Worm (Caenorhabditis elegans) whole organism, late embryonic: ENCODE results near the gene Y22D7AL.6.
A peak's percentile ranks its signal among the peaks of the same experiment; 100 is the strongest.

Source experiments
- C38D4.7 ChIP-seq: fragments of 200-800 bp; sonication (Bioruptor generic); optimal IDR thresholded peaks from 2 replicates; lab custom pipeline; 2018; ENCODE audit warnings: mild to moderate bottlenecking, missing genetic modification characterization, moderate library complexity, missing compliant biosample characterization
- F13H6.1 ChIP-seq: sonication (generic microtip); optimal IDR thresholded peaks from 2 replicates; lab custom pipeline; 2016; ENCODE audit warnings: missing genetic modification characterization, missing compliant biosample characterization
- T23F11.4 ChIP-seq: fragments of 200-800 bp; sonication (Bioruptor generic); optimal IDR thresholded peaks from 2 replicates; lab custom pipeline; 2018; ENCODE audit warnings: mild to moderate bottlenecking, missing genetic modification characterization, missing compliant biosample characterization
- ceh-18 ChIP-seq: sonication (generic microtip); optimal IDR thresholded peaks from 2 replicates; lab custom pipeline; 2016; ENCODE audit warnings: missing genetic modification characterization, missing compliant biosample characterization
- ceh-19 ChIP-seq: fragments of 200-800 bp; sonication (Bioruptor generic); optimal IDR thresholded peaks from 2 replicates; lab custom pipeline; 2018; ENCODE audit warnings: mild to moderate bottlenecking, missing genetic modification characterization, missing compliant biosample characterization
- ceh-24 ChIP-seq: sonication (generic microtip); optimal IDR thresholded peaks from 2 replicates; lab custom pipeline; 2016; ENCODE audit warnings: mild to moderate bottlenecking, missing genetic modification characterization, missing compliant biosample characterization
- ceh-31 ChIP-seq: sonication (generic microtip); optimal IDR thresholded peaks from 2 replicates; lab custom pipeline; 2016; ENCODE audit warnings: missing genetic modification characterization, missing compliant biosample characterization
- ceh-34 ChIP-seq: sonication (generic microtip); optimal IDR thresholded peaks from 2 replicates; lab custom pipeline; 2016; ENCODE audit warnings: mild to moderate bottlenecking, missing genetic modification characterization, missing compliant biosample characterization
- ceh-48 ChIP-seq: sonication (generic microtip); optimal IDR thresholded peaks from 2 replicates; lab custom pipeline; 2016; ENCODE audit warnings: missing genetic modification characterization, inconsistent platforms, missing compliant biosample characterization
- che-1 ChIP-seq: sonication (generic microtip); optimal IDR thresholded peaks from 2 replicates; lab custom pipeline; 2016; ENCODE audit warnings: mild to moderate bottlenecking, missing genetic modification characterization, missing compliant biosample characterization
- elt-2 ChIP-seq: sonication (generic microtip); optimal IDR thresholded peaks from 2 replicates; lab custom pipeline; 2016; ENCODE audit warnings: missing genetic modification reagents, missing genetic modification characterization, missing compliant biosample characterization
- elt-4 ChIP-seq: sonication (generic microtip); optimal IDR thresholded peaks from 2 replicates; lab custom pipeline; 2016; ENCODE audit warnings: missing genetic modification characterization, missing compliant biosample characterization
- ets-4 ChIP-seq: sonication (generic microtip); optimal IDR thresholded peaks from 2 replicates; lab custom pipeline; 2016; ENCODE audit warnings: missing genetic modification characterization, missing compliant biosample characterization
- fax-1 ChIP-seq: sonication (generic microtip); optimal IDR thresholded peaks from 2 replicates; lab custom pipeline; 2016; ENCODE audit warnings: missing genotype, missing genetic modification characterization, missing compliant biosample characterization
- gmeb-2 ChIP-seq: sonication (generic microtip); optimal IDR thresholded peaks from 2 replicates; lab custom pipeline; 2016; ENCODE audit warnings: missing genetic modification characterization, inconsistent platforms, missing compliant biosample characterization
- hlh-15 ChIP-seq: sonication (generic microtip); optimal IDR thresholded peaks from 2 replicates; lab custom pipeline; 2016; ENCODE audit warnings: missing genetic modification characterization, missing compliant biosample characterization
- hlh-30 ChIP-seq: sonication (generic microtip); optimal IDR thresholded peaks from 2 replicates; lab custom pipeline; 2017; ENCODE audit warnings: antibody characterized with exemption, missing genetic modification characterization, missing compliant biosample characterization; ENCODE audit not compliant: insufficient read depth
- hlh-8 ChIP-seq: sonication (generic microtip); optimal IDR thresholded peaks from 2 replicates; lab custom pipeline; 2016; ENCODE audit warnings: missing genotype, missing genetic modification characterization, missing compliant biosample characterization
- lim-6 ChIP-seq: sonication (generic microtip); optimal IDR thresholded peaks from 2 replicates; lab custom pipeline; 2016; ENCODE audit warnings: missing genetic modification characterization, missing compliant biosample characterization
- madf-2 ChIP-seq: sonication (generic microtip); optimal IDR thresholded peaks from 2 replicates; lab custom pipeline; 2017; ENCODE audit warnings: missing genetic modification characterization, missing compliant biosample characterization
- nfya-1 ChIP-seq: sonication (generic microtip); optimal IDR thresholded peaks from 2 replicates; lab custom pipeline; 2017; ENCODE audit warnings: missing genetic modification characterization, mild to moderate bottlenecking, missing compliant biosample characterization, antibody characterized with exemption, moderate library complexity
- nhr-232 ChIP-seq: sonication (generic microtip); optimal IDR thresholded peaks from 2 replicates; lab custom pipeline; 2016; ENCODE audit warnings: missing genetic modification characterization, missing compliant biosample characterization
- npax-4 ChIP-seq: sonication (generic microtip); optimal IDR thresholded peaks from 2 replicates; lab custom pipeline; 2016; ENCODE audit warnings: missing genetic modification characterization, missing compliant biosample characterization
- pag-3 ChIP-seq: sonication (generic microtip); optimal IDR thresholded peaks from 2 replicates; lab custom pipeline; 2016; ENCODE audit warnings: missing compliant biosample characterization, missing genetic modification characterization, borderline replicate concordance
- pat-9 ChIP-seq: fragments of 200-800 bp; sonication (Bioruptor generic); optimal IDR thresholded peaks from 2 replicates; lab custom pipeline; 2018; ENCODE audit warnings: mild to moderate bottlenecking, missing genetic modification characterization, moderate library complexity, missing compliant biosample characterization
- pha-2 ChIP-seq: sonication (generic microtip); optimal IDR thresholded peaks from 2 replicates; lab custom pipeline; 2017; ENCODE audit warnings: mild to moderate bottlenecking, missing genetic modification characterization, missing compliant biosample characterization
- pqm-1 ChIP-seq: sonication (generic microtip); optimal IDR thresholded peaks from 2 replicates; lab custom pipeline; 2016; ENCODE audit warnings: missing genetic modification characterization, missing compliant biosample characterization
- rnt-1 ChIP-seq: sonication (generic microtip); optimal IDR thresholded peaks from 2 replicates; lab custom pipeline; 2016; ENCODE audit warnings: missing genetic modification characterization, missing compliant biosample characterization
- sox-4 ChIP-seq: sonication (generic microtip); optimal IDR thresholded peaks from 2 replicates; lab custom pipeline; 2017; ENCODE audit warnings: mild to moderate bottlenecking, missing genetic modification characterization, inconsistent platforms, missing compliant biosample characterization
- tbx-2 ChIP-seq: sonication (generic microtip); optimal IDR thresholded peaks from 2 replicates; lab custom pipeline; 2016; ENCODE audit warnings: missing genetic modification characterization, missing compliant biosample characterization
- tbx-7 ChIP-seq: sonication (generic microtip); optimal IDR thresholded peaks from 2 replicates; lab custom pipeline; 2016; ENCODE audit warnings: missing genotype, missing genetic modification characterization, missing compliant biosample characterization
- ttx-3 ChIP-seq: sonication (generic microtip); optimal IDR thresholded peaks from 2 replicates; lab custom pipeline; 2016; ENCODE audit warnings: missing genetic modification reagents, missing genetic modification characterization, missing compliant biosample characterization
- unc-42 ChIP-seq: sonication (generic microtip); optimal IDR thresholded peaks from 2 replicates; lab custom pipeline; 2016; ENCODE audit warnings: missing genotype, missing genetic modification characterization, missing compliant biosample characterization
- unc-55 ChIP-seq: sonication (generic microtip); optimal IDR thresholded peaks from 2 replicates; lab custom pipeline; 2017; ENCODE audit warnings: missing biosample characterization, missing genetic modification reagents, missing genetic modification characterization
- unc-86 ChIP-seq: sonication (generic microtip); optimal IDR thresholded peaks from 2 replicates; lab custom pipeline; 2016; ENCODE audit warnings: missing genetic modification characterization, missing compliant biosample characterization
- ztf-16 ChIP-seq: sonication (generic microtip); optimal IDR thresholded peaks from 2 replicates; lab custom pipeline; 2017; ENCODE audit warnings: missing genetic modification characterization, missing compliant biosample characterization

The Y22D7AL.6 gene

ce11 chrIII:1576451-1576850, 28.3 kb upstream of the Y22D7AL.6 start, which contains the start of gene Y22D7AL.7:
Y22D7AL.7 (plus strand) TSS chrIII:1576751.
- TF ChIP-seq lim-6 (tag; lab: Kevin White, UChicago): no peak
- no peak for TF ChIP-seq madf-2

- TF ChIP-seq unc-55 (GFP tag; lab: Kevin White, UChicago): no peak
- peak; percentile 59 for TF ChIP-seq ceh-48 (tag; lab: Kevin White, UChicago)
Measured at ce11 chrIII:1578566-1578965, 26.2 kb upstream of the Y22D7AL.6 start.

ce11 chrIII:1579001-1579400, 25.7 kb upstream of the Y22D7AL.6 start:
- no peak for TF ChIP-seq tbx-7 (tag; lab: Kevin White, UChicago)
- TF ChIP-seq pat-9 (tag; lab: Kevin White, UChicago): no peak
- no peak for TF ChIP-seq ceh-24 (tag; lab: Kevin White, UChicago)
- no peak for TF ChIP-seq ceh-18 (tag; lab: Kevin White, UChicago)
- TF ChIP-seq pqm-1 (tag; lab: Kevin White, UChicago): no peak
- TF ChIP-seq C38D4.7 (GFP tag; lab: Kevin White, UChicago): no peak
- TF ChIP-seq che-1: no peak
- no peak for TF ChIP-seq ceh-31 (tag; lab: Kevin White, UChicago)
- no peak for TF ChIP-seq nfya-1
- no peak for TF ChIP-seq rnt-1
- no peak for TF ChIP-seq ceh-48 (tag; lab: Kevin White, UChicago)
- no peak for TF ChIP-seq unc-86 (tag; lab: Kevin White, UChicago)
- no peak for TF ChIP-seq F13H6.1
- TF ChIP-seq elt-4 (tag; lab: Kevin White, UChicago): no peak
- no peak for TF ChIP-seq T23F11.4 (GFP tag; lab: Kevin White, UChicago)
- no peak for TF ChIP-seq nhr-232 (tag; lab: Kevin White, UChicago)
- no peak for TF ChIP-seq fax-1 (tag; lab: Kevin White, UChicago)
- TF ChIP-seq, all 69 proteins: peak for 0

ce11 chrIII:1580142-1580541, 24.6 kb upstream of the Y22D7AL.6 start:
- no peak for TF ChIP-seq pha-2
- no peak for TF ChIP-seq ceh-34 (tag; lab: Kevin White, UChicago)
- TF ChIP-seq ceh-48 (tag; lab: Kevin White, UChicago): peak; percentile 80
- no peak for TF ChIP-seq ttx-3 (tag; lab: Kevin White, UChicago)
- no peak for TF ChIP-seq hlh-30 (tag; lab: Kevin White, UChicago)

ce11 chrIII:1583529-1583928, 21.2 kb upstream of the Y22D7AL.6 start:
- TF ChIP-seq hlh-8 (tag; lab: Kevin White, UChicago): no peak
- TF ChIP-seq ceh-34 (tag; lab: Kevin White, UChicago): no peak
- no peak for TF ChIP-seq npax-4 (tag; lab: Kevin White, UChicago)
- TF ChIP-seq ceh-48 (tag; lab: Kevin White, UChicago): peak; percentile 89
- TF ChIP-seq, all 69 proteins: peak for 1

- no peak for TF ChIP-seq pag-3
- peak; percentile 41 for TF ChIP-seq ceh-48 (tag; lab: Kevin White, UChicago)
- no peak for TF ChIP-seq ceh-31 (tag; lab: Kevin White, UChicago)
- TF ChIP-seq, all 69 proteins: peak for 1
Measured at ce11 chrIII:1584216-1584715, 20.5 kb upstream of the Y22D7AL.6 start.

ce11 chrIII:1591681-1592080, 13.0 kb upstream of the Y22D7AL.6 start:
- peak; percentile 20 for TF ChIP-seq unc-55 (GFP tag; lab: Kevin White, UChicago)
- no peak for TF ChIP-seq gmeb-2 (tag; lab: Kevin White, UChicago)
- peak; percentile 65 for TF ChIP-seq nfya-1
- no peak for TF ChIP-seq pqm-1 (tag; lab: Kevin White, UChicago)
- TF ChIP-seq hlh-15 (tag; lab: Kevin White, UChicago): no peak
- TF ChIP-seq tbx-2: no peak
- TF ChIP-seq ceh-19 (GFP tag; lab: Kevin White, UChicago): peak; percentile 5
- no peak for TF ChIP-seq sox-4 (tag; lab: Kevin White, UChicago)
- no peak for TF ChIP-seq elt-2 (tag; lab: Kevin White, UChicago)
- TF ChIP-seq lim-6 (tag; lab: Kevin White, UChicago): no peak
- peak; percentile 55 for TF ChIP-seq unc-42 (tag; lab: Kevin White, UChicago)
- TF ChIP-seq ets-4 (tag; lab: Kevin White, UChicago): no peak
- no peak for TF ChIP-seq ztf-16 (tag; lab: Kevin White, UChicago)
- TF ChIP-seq ceh-34 (tag; lab: Kevin White, UChicago): peak; percentile 23
- TF ChIP-seq ceh-31 (tag; lab: Kevin White, UChicago): peak; percentile 55
